Worm (Caenorhabditis elegans) whole organism, L3 larva: ENCODE data around the gene srh-184.

Experiments used
- ama-1 ChIP-seq: fragments of 150-350 bp; optimal IDR thresholded peaks from 2 replicates; lab custom pipeline; 2018
- elt-3 ChIP-seq, 3 experiments: fragments of 150-350 bp in 1 of 3; sonication (generic microtip) in 2 of 3; optimal IDR thresholded peaks; 2 replicates in 2 of 3; 4 replicates in 1 of 3; lab custom pipeline; 2014 to 2017; ENCODE audit warnings: missing biosample characterization in 3 of 3, missing genetic modification characterization in 3 of 3
- fkh-2 ChIP-seq: fragments of 150-350 bp; optimal IDR thresholded peaks from 2 replicates; lab custom pipeline; 2014; ENCODE audit warnings: missing biosample characterization, missing genetic modification reagents, missing genetic modification characterization
- lin-39 ChIP-seq: fragments of 150-350 bp; optimal IDR thresholded peaks from 2 replicates; lab custom pipeline; 2018; ENCODE audit warnings: missing biosample characterization, missing genetic modification reagents, missing genetic modification characterization
- unc-39 ChIP-seq: sonication (generic microtip); optimal IDR thresholded peaks from 4 replicates; lab custom pipeline; 2017; ENCODE audit warnings: missing biosample characterization, missing genetic modification characterization
- zag-1 ChIP-seq: fragments of 150-350 bp; optimal IDR thresholded peaks from 2 replicates; lab custom pipeline; 2014; ENCODE audit warnings: missing biosample characterization, missing genetic modification characterization

DNA sequence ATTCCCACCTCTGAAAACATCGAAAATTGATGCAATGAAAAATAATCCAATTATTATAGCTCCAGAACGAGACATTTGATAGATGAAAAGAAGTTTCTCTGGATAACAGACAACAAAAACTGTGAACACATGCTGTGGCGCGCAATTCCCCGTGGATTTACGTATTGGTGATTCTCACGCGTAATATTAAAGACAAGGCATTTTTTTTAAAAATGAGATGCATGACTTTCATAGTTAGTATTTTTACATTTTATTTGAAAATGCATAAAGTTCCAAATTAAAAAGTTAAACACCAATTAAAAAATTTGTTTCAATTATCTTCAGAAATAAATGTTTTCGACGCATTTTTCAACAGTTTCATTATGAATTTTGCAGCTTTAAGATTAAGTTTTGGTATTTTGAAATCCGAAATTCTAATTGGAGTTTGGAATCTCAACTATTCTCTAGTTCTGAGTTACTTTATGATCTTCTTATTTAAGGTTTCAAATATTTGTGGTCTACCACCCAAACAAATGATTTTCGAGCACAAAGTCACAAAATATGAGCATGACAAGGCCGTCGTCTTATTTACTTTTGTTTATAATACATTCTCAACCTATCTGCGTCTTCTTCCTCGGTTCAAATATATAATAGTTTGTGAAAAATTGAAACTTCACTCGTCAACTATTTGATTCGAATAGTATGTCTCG lies 50.6 kb downstream of the srh-184 start, which contains the start of the genes selt-1.2 and F28H7.2:
- no peak for TF ChIP-seq lin-39 (tag; lab: Kevin White, UChicago)
- no peak for TF ChIP-seq fkh-2 (tag; lab: Kevin White, UChicago)
- no peak for TF ChIP-seq ama-1 (lab: Kevin White, UChicago)
- no peak for TF ChIP-seq unc-39 (tag; lab: Kevin White, UChicago)
- no peak for TF ChIP-seq elt-3 (tag; optimal IDR thresholded peaks at IDR 0.05; lab: Kevin White, UChicago)
- TF ChIP-seq zag-1: no peak
